Worm (Caenorhabditis elegans) whole organism, young adult: ENCODE measurements around the gene xrn-1.

Experiments used
- B0261.1 ChIP-seq: sonication (generic microtip); optimal IDR thresholded peaks from 2 replicates; lab custom pipeline; 2016; ENCODE audit warnings: mild to moderate bottlenecking, missing genetic modification characterization, moderate library complexity, missing compliant biosample characterization
- C17E4.6 ChIP-seq: fragments of 200-800 bp; sonication (Bioruptor generic); IDR thresholded peaks from 2 replicates; pipeline ENCODE4 v1.3.6; 2022; ENCODE audit warnings: missing genetic modification reagents, missing genetic modification characterization, missing compliant biosample characterization
- D2030.7 ChIP-seq: fragments of 200-800 bp; sonication (Bioruptor generic); IDR thresholded peaks from 2 replicates; pipeline ENCODE4 v1.3.6; 2022; ENCODE audit warnings: missing genetic modification reagents, missing genetic modification characterization, missing compliant biosample characterization
- F22D6.2 ChIP-seq: sonication (generic microtip); optimal IDR thresholded peaks from 2 replicates; lab custom pipeline; 2016; ENCODE audit warnings: mild to moderate bottlenecking, missing genetic modification characterization, missing compliant biosample characterization
- F49E8.2 ChIP-seq: sonication (generic microtip); optimal IDR thresholded peaks from 3 replicates; lab custom pipeline; 2017; ENCODE audit warnings: missing genetic modification characterization, mild to moderate bottlenecking, missing compliant biosample characterization, antibody characterized with exemption, moderate library complexity; ENCODE audit not compliant: insufficient read depth
- T07F8.4 ChIP-seq: sonication (generic microtip); optimal IDR thresholded peaks from 2 replicates; lab custom pipeline; 2016; ENCODE audit warnings: mild to moderate bottlenecking, missing genetic modification characterization, moderate library complexity, missing compliant biosample characterization
- Y53F4B.3 ChIP-seq: fragments of 200-800 bp; sonication (Bioruptor generic); IDR thresholded peaks from 2 replicates; pipeline ENCODE4 v1.3.6; 2022; ENCODE audit warnings: missing genetic modification reagents, missing genetic modification characterization, missing compliant biosample characterization
- ama-1 ChIP-seq, 3 experiments: fragments of 150-350 bp in 1 of 3; sonication (generic microtip) in 2 of 3; optimal IDR thresholded peaks; 2 replicates each; lab custom pipeline; 2014 to 2018; ENCODE audit warnings: missing biosample characterization in 2 of 3, missing genetic modification characterization in 2 of 3, missing genetic modification reagents in 2 of 3
- aptf-3 ChIP-seq: fragments of 200-800 bp; sonication (Bioruptor generic); IDR thresholded peaks from 2 replicates; pipeline ENCODE4 v1.3.6; 2022; ENCODE audit warnings: missing genetic modification characterization, missing compliant biosample characterization
- attf-3 ChIP-seq: fragments of 200-800 bp; sonication (Bioruptor generic); conservative IDR thresholded peaks from 2 replicates; pipeline ENCODE4 v1.3.6; 2022; ENCODE audit warnings: missing genetic modification reagents, missing genetic modification characterization, missing compliant biosample characterization
- bed-1 ChIP-seq: fragments of 200-800 bp; sonication (Bioruptor generic); IDR thresholded peaks from 2 replicates; pipeline ENCODE4 v1.3.6; 2022; ENCODE audit warnings: missing genetic modification reagents, missing genetic modification characterization, missing compliant biosample characterization
- cebp-1 ChIP-seq, 2 experiments: fragments of 200-800 bp in 1 of 2; sonication (Bioruptor generic) in 1 of 2; sonication (generic microtip) in 1 of 2; IDR thresholded peaks in 1 of 2; optimal IDR thresholded peaks in 1 of 2; 2 replicates each; pipeline versions ENCODE4 v1.3.6 to Lab custom; 2017 to 2022; ENCODE audit warnings: missing compliant biosample characterization in 2 of 2, missing genetic modification characterization in 2 of 2, mild to moderate bottlenecking in 1 of 2, missing genetic modification reagents in 1 of 2, moderate library complexity in 1 of 2
- cebp-2 ChIP-seq: fragments of 200-800 bp; sonication (Bioruptor generic); IDR thresholded peaks from 2 replicates; pipeline ENCODE4 v1.3.6; 2022; ENCODE audit warnings: missing genetic modification characterization, missing compliant biosample characterization
- ceh-58 ChIP-seq: fragments of 200-800 bp; sonication (Bioruptor generic); IDR thresholded peaks from 2 replicates; pipeline ENCODE4 v1.3.6; 2022; ENCODE audit warnings: missing genetic modification characterization, missing compliant biosample characterization
- ceh-91 ChIP-seq: fragments of 200-800 bp; sonication (Bioruptor generic); IDR thresholded peaks from 2 replicates; pipeline ENCODE4 v1.3.6; 2022; ENCODE audit warnings: missing genetic modification reagents, missing genetic modification characterization, missing compliant biosample characterization
- chd-7 ChIP-seq: sonication (generic microtip); optimal IDR thresholded peaks from 2 replicates; lab custom pipeline; 2016; ENCODE audit warnings: mild to moderate bottlenecking, missing genetic modification characterization, moderate library complexity, missing compliant biosample characterization
- dpl-1 ChIP-seq: fragments of 150-350 bp; optimal IDR thresholded peaks from 2 replicates; lab custom pipeline; 2014; ENCODE audit warnings: missing biosample characterization, missing genetic modification reagents, missing genetic modification characterization
- egl-44 ChIP-seq: fragments of 200-800 bp; sonication (Bioruptor generic); IDR thresholded peaks from 2 replicates; pipeline ENCODE4 v1.3.6; 2022; ENCODE audit warnings: missing genetic modification reagents, missing genetic modification characterization, missing compliant biosample characterization
- ets-4 ChIP-seq: fragments of 200-800 bp; sonication (Bioruptor generic); optimal IDR thresholded peaks from 2 replicates; lab custom pipeline; 2018; ENCODE audit warnings: mild to moderate bottlenecking, missing genetic modification characterization, missing compliant biosample characterization
- fkh-3 ChIP-seq: sonication (generic microtip); optimal IDR thresholded peaks from 2 replicates; lab custom pipeline; 2016; ENCODE audit warnings: mild to moderate bottlenecking, missing genetic modification characterization, missing compliant biosample characterization
- him-1 ChIP-seq: sonication (generic microtip); optimal IDR thresholded peaks from 2 replicates; lab custom pipeline; 2016; ENCODE audit warnings: missing genotype, missing genetic modification reagents, missing genetic modification characterization, missing compliant biosample characterization
- hsf-1 ChIP-seq: fragments of 200-800 bp; sonication (Bioruptor generic); IDR thresholded peaks from 2 replicates; pipeline ENCODE4 v1.3.6; 2022; ENCODE audit warnings: missing genetic modification reagents, missing genetic modification characterization, missing compliant biosample characterization
- let-526 ChIP-seq: fragments of 200-800 bp; sonication (Bioruptor generic); IDR thresholded peaks from 2 replicates; pipeline ENCODE4 v1.3.6; 2022; ENCODE audit warnings: missing genetic modification reagents, missing genetic modification characterization, missing compliant biosample characterization
- lin-40 ChIP-seq: sonication (generic microtip); optimal IDR thresholded peaks from 2 replicates; lab custom pipeline; 2016; ENCODE audit warnings: missing genetic modification characterization, mild to moderate bottlenecking, missing compliant biosample characterization, missing genotype, missing genetic modification reagents
- lin-54 ChIP-seq: fragments of 200-800 bp; sonication (Bioruptor generic); optimal IDR thresholded peaks from 2 replicates; lab custom pipeline; 2018; ENCODE audit warnings: mild to moderate bottlenecking, missing genetic modification characterization, missing compliant biosample characterization
- lir-1 ChIP-seq: fragments of 200-800 bp; sonication (Bioruptor generic); conservative IDR thresholded peaks from 2 replicates; pipeline ENCODE4 v1.3.6; 2022; ENCODE audit warnings: missing genetic modification reagents, missing genetic modification characterization, missing compliant biosample characterization
- lsl-1 ChIP-seq: fragments of 200-800 bp; sonication (Bioruptor generic); optimal IDR thresholded peaks from 2 replicates; lab custom pipeline; 2018; ENCODE audit warnings: mild to moderate bottlenecking, missing genetic modification characterization, moderate library complexity, missing compliant biosample characterization
- lsy-27 ChIP-seq: sonication (generic microtip); optimal IDR thresholded peaks from 2 replicates; lab custom pipeline; 2017; ENCODE audit warnings: missing genetic modification characterization, mild to moderate bottlenecking, missing compliant biosample characterization, antibody characterized with exemption, missing genotype, borderline replicate concordance; ENCODE audit not compliant: insufficient read depth
- madf-8 ChIP-seq: fragments of 200-800 bp; sonication (Bioruptor generic); conservative IDR thresholded peaks from 2 replicates; pipeline ENCODE4 v1.3.6; 2022; ENCODE audit warnings: missing genetic modification reagents, missing genetic modification characterization, missing compliant biosample characterization
- mcd-1 ChIP-seq: fragments of 200-800 bp; sonication (Bioruptor generic); IDR thresholded peaks from 2 replicates; pipeline ENCODE4 v1.3.6; 2022; ENCODE audit warnings: missing genetic modification reagents, missing genetic modification characterization, missing compliant biosample characterization
- mes-4 ChIP-seq: sonication (generic microtip); optimal IDR thresholded peaks from 2 replicates; lab custom pipeline; 2016; ENCODE audit warnings: missing genotype, missing genetic modification characterization, missing compliant biosample characterization
- nfya-1 ChIP-seq: sonication (generic microtip); optimal IDR thresholded peaks from 2 replicates; lab custom pipeline; 2017; ENCODE audit warnings: antibody characterized with exemption, missing compliant biosample characterization, missing genetic modification characterization, borderline replicate concordance; ENCODE audit not compliant: insufficient read depth
- nfyb-1 ChIP-seq: fragments of 200-800 bp; sonication (Bioruptor generic); IDR thresholded peaks from 2 replicates; pipeline ENCODE4 v1.3.6; 2022; ENCODE audit warnings: missing genetic modification reagents, missing genetic modification characterization, missing compliant biosample characterization
- nhr-120 ChIP-seq: fragments of 200-800 bp; sonication (Bioruptor generic); IDR thresholded peaks from 2 replicates; pipeline ENCODE4 v1.3.6; 2022; ENCODE audit warnings: missing genetic modification characterization, missing compliant biosample characterization
- pbrm-1 ChIP-seq: fragments of 200-800 bp; sonication (Bioruptor generic); IDR thresholded peaks from 2 replicates; pipeline ENCODE4 v1.3.6; 2022; ENCODE audit warnings: missing genetic modification reagents, missing genetic modification characterization, missing compliant biosample characterization
- pha-4 ChIP-seq: fragments of 150-350 bp; sonication (generic microtip); optimal IDR thresholded peaks from 2 replicates; lab custom pipeline; 2014; ENCODE audit warnings: missing biosample characterization, missing genetic modification reagents, missing genetic modification characterization
- repo-1 ChIP-seq: sonication (generic microtip); optimal IDR thresholded peaks from 2 replicates; lab custom pipeline; 2017; ENCODE audit warnings: mild to moderate bottlenecking, missing genetic modification characterization, missing compliant biosample characterization
- sdz-38 ChIP-seq: sonication (generic microtip); optimal IDR thresholded peaks from 2 replicates; lab custom pipeline; 2016; ENCODE audit warnings: missing genotype, missing genetic modification characterization, missing compliant biosample characterization
- snpc-1.1 ChIP-seq: sonication (generic microtip); optimal IDR thresholded peaks from 2 replicates; lab custom pipeline; 2017; ENCODE audit warnings: missing genetic modification characterization, mild to moderate bottlenecking, missing compliant biosample characterization, antibody characterized with exemption, moderate library complexity, missing genotype, missing genetic modification reagents; ENCODE audit not compliant: insufficient read depth
- snpc-4 ChIP-seq, 5 experiments: fragments of 150-350 bp in 1 of 5; sonication (generic microtip) in 4 of 5; optimal IDR thresholded peaks; 2 replicates each; lab custom pipeline; 2014 to 2018; ENCODE audit warnings: missing genetic modification characterization in 5 of 5, missing biosample characterization in 3 of 5, antibody characterized with exemption in 2 of 5, mild to moderate bottlenecking in 2 of 5, missing compliant biosample characterization in 2 of 5, missing genotype in 2 of 5, moderate library complexity in 2 of 5, missing genetic modification reagents in 1 of 5
- unc-130 ChIP-seq: sonication (generic microtip); optimal IDR thresholded peaks from 2 replicates; lab custom pipeline; 2016; ENCODE audit warnings: missing genetic modification reagents, missing genetic modification characterization, missing compliant biosample characterization
- unc-62 ChIP-seq: fragments of 150-350 bp; optimal IDR thresholded peaks from 2 replicates; lab custom pipeline; 2014; ENCODE audit warnings: missing biosample characterization, missing genetic modification reagents, missing genetic modification characterization
- xnd-1 ChIP-seq: sonication (generic microtip); optimal IDR thresholded peaks from 2 replicates; lab custom pipeline; 2016; ENCODE audit warnings: missing genotype, missing genetic modification reagents, missing genetic modification characterization, missing compliant biosample characterization
- ztf-26 ChIP-seq: sonication (generic microtip); optimal IDR thresholded peaks from 2 replicates; lab custom pipeline; 2017; ENCODE audit warnings: missing genetic modification characterization, missing compliant biosample characterization
- ztf-28 ChIP-seq: fragments of 200-800 bp; sonication (Bioruptor generic); IDR thresholded peaks from 2 replicates; pipeline ENCODE4 v1.3.6; 2022; ENCODE audit warnings: missing genetic modification reagents, missing genetic modification characterization, missing compliant biosample characterization
- ztf-3 ChIP-seq: fragments of 200-800 bp; sonication (Bioruptor generic); optimal IDR thresholded peaks from 2 replicates; lab custom pipeline; 2018; ENCODE audit warnings: mild to moderate bottlenecking, missing genetic modification characterization, missing compliant biosample characterization
- ztf-6 ChIP-seq: fragments of 200-800 bp; sonication (Bioruptor generic); IDR thresholded peaks from 2 replicates; pipeline ENCODE4 v1.3.6; 2022; ENCODE audit warnings: missing genetic modification reagents, missing genetic modification characterization, missing compliant biosample characterization

xrn-1 gene

ce11 chrII:14063044-14063500, 5.6 kb upstream of the xrn-1 start, which contains the start of gene lem-2 (continued):
- TF ChIP-seq B0261.1 (tag; lab: Kevin White, UChicago) (peak; percentile 15), unc-62 (GFP tag; lab: Kevin White, UChicago) (no peak), D2030.7 (peak; percentile 75), cebp-2 (GFP tag; lab: Robert Waterston, UW) (no peak), dpl-1 (GFP tag; lab: Kevin White, UChicago) (peak; percentile 49), ztf-28 (GFP tag; lab: Robert Waterston, UW) (peak; percentile 84), F49E8.2 (tag; lab: Kevin White, UChicago) (no peak), bed-1 (GFP tag; lab: Robert Waterston, UW) (no peak), attf-3 (peak; percentile 58), pbrm-1 (GFP tag; lab: Robert Waterston, UW) (peak; percentile 64; the same call in 1 of the 2 replicates), lin-54 (GFP tag; lab: Kevin White, UChicago) (peak; percentile 78), sdz-38 (tag; lab: Kevin White, UChicago) (no peak), T07F8.4 (tag; lab: Kevin White, UChicago) (peak; percentile 15), mcd-1 (GFP tag; lab: Robert Waterston, UW) (peak; percentile 94), lir-1 (0 out of 2 replicates have a peak, but pooled peaks have one; percentile 37), unc-130 (GFP tag; lab: Kevin White, UChicago) (peak; percentile 80), ztf-3 (GFP tag; lab: Kevin White, UChicago) (no peak), ceh-91 (GFP tag; lab: Robert Waterston, UW) (peak; percentile 65), let-526 (0 out of 2 replicates have a peak, but pooled peaks have one; percentile 55), him-1 (tag; lab: Kevin White, UChicago) (no peak), ceh-58 (GFP tag; lab: Robert Waterston, UW) (no peak), egl-44 (GFP tag; lab: Robert Waterston, UW) (no peak), snpc-1.1 (tag; lab: Kevin White, UChicago) (no peak), hsf-1 (GFP tag; lab: Robert Waterston, UW) (no peak), lin-40 (tag; lab: Kevin White, UChicago) (peak; percentile 59), C17E4.6 (GFP tag; lab: Robert Waterston, UW) (no peak), fkh-3 (tag; lab: Kevin White, UChicago) (no peak), F22D6.2 (no peak), nfya-1 (tag; lab: Kevin White, UChicago) (no peak), lsy-27 (tag; lab: Kevin White, UChicago) (no peak), ets-4 (GFP tag; lab: Kevin White, UChicago) (no peak), repo-1 (no peak), chd-7 (tag; lab: Kevin White, UChicago) (no peak), ama-1 (optimal IDR thresholded peaks at IDR 0.05; lab: Kevin White, UChicago) (no peak), ama-1 (GFP tag; optimal IDR thresholded peaks at IDR 0.05; lab: Kevin White, UChicago) (no peak), xnd-1 (no peak), snpc-4 (GFP tag; optimal IDR thresholded peaks at IDR 0.05; lab: Kevin White, UChicago) (no peak), snpc-4 (tag; optimal IDR thresholded peaks at IDR 0.05; lab: Kevin White, UChicago) (peak; percentile 9 to 60 (median 32)), lsl-1 (peak; percentile 63), pha-4 (tag; lab: Kevin White, UChicago) (no peak), ztf-26 (tag; lab: Kevin White, UChicago) (no peak), aptf-3 (GFP tag; lab: Robert Waterston, UW) (no peak), cebp-1 (GFP tag; IDR thresholded peaks at IDR 0.05; lab: Robert Waterston, UW) (peak; percentile 81; the same call in 1 of the 2 replicates), cebp-1 (tag; optimal IDR thresholded peaks at IDR 0.05; lab: Kevin White, UChicago) (peak; percentile 90), nfyb-1 (GFP tag; lab: Robert Waterston, UW) (no peak), Y53F4B.3 (no peak), ztf-6 (GFP tag; lab: Robert Waterston, UW) (no peak), mes-4 (tag; lab: Kevin White, UChicago) (no peak), nhr-120 (GFP tag; lab: Robert Waterston, UW) (no peak), madf-8 (GFP tag; lab: Robert Waterston, UW) (no peak; the same call in 1 of the 2 replicates)
